Worm (Caenorhabditis elegans) whole organism, mixed stage, embryonic: ENCODE data around the gene gtap-1.

Experiments used
- blmp-1 ChIP-seq: fragments of 150-350 bp; optimal IDR thresholded peaks from 2 replicates; lab custom pipeline; 2014; ENCODE audit warnings: missing biosample characterization, missing genetic modification characterization
- elt-3 ChIP-seq: fragments of 150-350 bp; optimal IDR thresholded peaks from 2 replicates; lab custom pipeline; 2014; ENCODE audit warnings: missing biosample characterization, missing genetic modification characterization
- lin-32 ChIP-seq: fragments of 200-800 bp; sonication (Bioruptor generic); optimal IDR thresholded peaks from 2 replicates; lab custom pipeline; 2018; ENCODE audit warnings: mild to moderate bottlenecking, missing genetic modification characterization, missing compliant biosample characterization
- mep-1 ChIP-seq: fragments of 150-350 bp; optimal IDR thresholded peaks from 2 replicates; lab custom pipeline; 2017; ENCODE audit warnings: missing biosample characterization, missing genetic modification reagents, missing genetic modification characterization, inconsistent platforms
- mls-2 ChIP-seq: sonication (generic microtip); optimal IDR thresholded peaks from 2 replicates; lab custom pipeline; 2016; ENCODE audit warnings: mild to moderate bottlenecking, missing genetic modification characterization, moderate library complexity, missing compliant biosample characterization
- nhr-12 ChIP-seq: fragments of 150-350 bp; optimal IDR thresholded peaks from 2 replicates; lab custom pipeline; 2014; ENCODE audit warnings: missing biosample characterization, missing genetic modification characterization
- nhr-28 ChIP-seq: fragments of 150-350 bp; optimal IDR thresholded peaks from 2 replicates; lab custom pipeline; 2014; ENCODE audit warnings: missing biosample characterization, missing genetic modification characterization
- unc-39 ChIP-seq: fragments of 150-350 bp; optimal IDR thresholded peaks from 2 replicates; lab custom pipeline; 2014; ENCODE audit warnings: missing biosample characterization, missing genetic modification characterization
- ztf-11 ChIP-seq: fragments of 150-350 bp; optimal IDR thresholded peaks from 2 replicates; lab custom pipeline; 2014; ENCODE audit warnings: missing biosample characterization, missing genetic modification characterization

- no peak for TF ChIP-seq nhr-12 (tag; lab: Kevin White, UChicago)
- no peak for TF ChIP-seq nhr-28 (tag; lab: Kevin White, UChicago)
- TF ChIP-seq ztf-11, result no peak
- no peak for TF ChIP-seq blmp-1
- no peak for TF ChIP-seq lin-32
- no peak for TF ChIP-seq elt-3 (tag; lab: Kevin White, UChicago)
- TF ChIP-seq unc-39 (tag; lab: Kevin White, UChicago), result no peak
- no peak for TF ChIP-seq mep-1 (tag; lab: Kevin White, UChicago)
- TF ChIP-seq mls-2, result no peak
Measured at ce11 chrII:5872414-5872813, 39.4 kb upstream of the gtap-1 start.
